Fruit fly (Drosophila melanogaster) whole organism, prepupa: ENCODE data around the gene CG15740.

Experiments used
- CG10631 ChIP-seq: fragments of 200-800 bp; sonication (Bioruptor generic); optimal IDR thresholded peaks from 2 replicates; lab custom pipeline; 2016; ENCODE audit warnings: missing biosample characterization, missing genetic modification characterization
- CG11294 ChIP-seq: fragments of 200-800 bp; sonication (Bioruptor generic); IDR thresholded peaks from 2 replicates; pipeline ENCODE4 v1.3.6; 2022; ENCODE audit warnings: missing biosample characterization, missing genetic modification characterization
- CG15336 ChIP-seq: fragments of 200-800 bp; sonication (Bioruptor generic); IDR thresholded peaks from 2 replicates; pipeline ENCODE4 v1.3.6; 2022; ENCODE audit warnings: missing biosample characterization, missing genetic modification characterization
- CG1621 ChIP-seq: fragments of 200-800 bp; sonication (Bioruptor generic); optimal IDR thresholded peaks from 3 replicates; lab custom pipeline; 2018; ENCODE audit warnings: missing biosample characterization, mild to moderate bottlenecking, missing genetic modification characterization
- CG3919 ChIP-seq: fragments of 200-800 bp; sonication (Bioruptor generic); optimal IDR thresholded peaks from 3 replicates; lab custom pipeline; 2016; ENCODE audit warnings: missing biosample characterization, missing genetic modification characterization
- CG6276 ChIP-seq: fragments of 200-800 bp; sonication (Bioruptor generic); optimal IDR thresholded peaks from 2 replicates; lab custom pipeline; 2017; ENCODE audit warnings: missing biosample characterization, mild to moderate bottlenecking, missing genetic modification characterization
- CG7368 ChIP-seq: fragments of 200-800 bp; sonication (Bioruptor generic); optimal IDR thresholded peaks from 3 replicates; lab custom pipeline; 2016; ENCODE audit warnings: missing biosample characterization, missing genetic modification characterization
- Sox102F ChIP-seq: fragments of 200-800 bp; sonication (Bioruptor generic); optimal IDR thresholded peaks from 2 replicates; lab custom pipeline; 2016; ENCODE audit warnings: missing biosample characterization, mild to moderate bottlenecking, missing genetic modification characterization
- Sox14 ChIP-seq: fragments of 200-800 bp; sonication (Bioruptor generic); optimal IDR thresholded peaks from 3 replicates; lab custom pipeline; 2016; ENCODE audit warnings: missing biosample characterization, missing genetic modification characterization
- fd59A ChIP-seq: fragments of 200-800 bp; sonication (Bioruptor generic); optimal IDR thresholded peaks from 2 replicates; lab custom pipeline; 2017; ENCODE audit warnings: missing biosample characterization, mild to moderate bottlenecking, missing genetic modification characterization, missing genetic modification reagents
- lz ChIP-seq: fragments of 200-800 bp; sonication (Bioruptor generic); optimal IDR thresholded peaks from 3 replicates; lab custom pipeline; 2016; ENCODE audit warnings: missing biosample characterization, missing genetic modification characterization
- pdm3 ChIP-seq: fragments of 200-800 bp; sonication (Bioruptor generic); optimal IDR thresholded peaks from 3 replicates; lab custom pipeline; 2016; ENCODE audit warnings: missing biosample characterization, missing genetic modification characterization
- ss ChIP-seq, 2 experiments: fragments of 200-800 bp; sonication (Bioruptor generic); optimal IDR thresholded peaks; 2 replicates in 1 of 2; 3 replicates in 1 of 2; lab custom pipeline; 2017 to 2018; ENCODE audit warnings: mild to moderate bottlenecking in 2 of 2, missing biosample characterization in 2 of 2, missing genetic modification characterization in 2 of 2, moderate library complexity in 1 of 2
- topi ChIP-seq: fragments of 200-800 bp; sonication (Bioruptor generic); optimal IDR thresholded peaks from 3 replicates; lab custom pipeline; 2016; ENCODE audit warnings: missing biosample characterization, missing genetic modification characterization

DNA sequence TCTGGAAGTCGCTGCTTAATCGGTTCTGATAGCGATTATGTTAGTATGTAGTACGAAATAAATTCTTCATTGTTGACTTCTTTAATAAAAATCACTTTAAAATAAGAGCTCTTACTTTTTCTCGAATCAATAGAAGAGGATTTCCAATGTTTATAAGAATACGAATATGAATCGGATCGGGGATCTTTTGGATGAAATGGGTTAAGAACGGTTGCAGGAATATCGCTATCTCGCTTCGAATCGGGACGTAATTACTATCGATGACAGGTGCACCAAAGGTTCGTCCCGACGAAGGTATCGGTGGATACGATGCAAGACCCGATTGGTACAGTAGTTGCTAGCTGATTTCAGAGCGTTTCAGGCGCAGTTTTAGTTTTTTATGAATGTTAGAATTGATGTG lies 47.7 kb upstream of the CG15740 start, which contains the start of gene wisp:
- TF ChIP-seq CG15336 (GFP tag; lab: Robert Waterston, UW): no peak
- no peak for TF ChIP-seq CG3919 (GFP tag; lab: Kevin White, UChicago)
- no peak for TF ChIP-seq CG7368 (GFP tag; lab: Kevin White, UChicago)
- no peak for TF ChIP-seq fd59A (GFP tag; lab: Kevin White, UChicago)
- TF ChIP-seq Sox102F (GFP tag; lab: Kevin White, UChicago): no peak
- TF ChIP-seq CG1621: no peak
- no peak for TF ChIP-seq lz (GFP tag; lab: Kevin White, UChicago)
- TF ChIP-seq CG10631 (GFP tag; lab: Kevin White, UChicago): no peak
- TF ChIP-seq topi: no peak
- TF ChIP-seq ss (GFP tag; optimal IDR thresholded peaks at IDR 0.05; lab: Kevin White, UChicago): no peak
- no peak for TF ChIP-seq CG6276 (GFP tag; lab: Kevin White, UChicago)
- no peak for TF ChIP-seq Sox14 (GFP tag; lab: Kevin White, UChicago)
- no peak for TF ChIP-seq CG11294 (GFP tag; lab: Robert Waterston, UW)
- TF ChIP-seq pdm3 (GFP tag; lab: Kevin White, UChicago): no peak
